Fruit fly (Drosophila melanogaster): ENCODE results near the gene Dhps.

dm6 chr3L:8157079-8157478, 40.9 kb upstream of the Dhps start:
- TF ChIP-seq CG16779 (tag; optimal IDR thresholded peaks at IDR 0.05) (no peak), Sox14 (GFP tag; optimal IDR thresholded peaks at IDR 0.05) (peak; percentile 64), Eip93F (GFP tag; optimal IDR thresholded peaks at IDR 0.05) (no peak), Lpt (GFP tag; optimal IDR thresholded peaks at IDR 0.05) (no peak), CG9139 (GFP tag; optimal IDR thresholded peaks at IDR 0.05) (peak; percentile 21), CG6792 (GFP tag; optimal IDR thresholded peaks at IDR 0.05) (peak; percentile 65), CG31627 (GFP tag; optimal IDR thresholded peaks at IDR 0.05) (peak; percentile 58), OdsH (GFP tag; optimal IDR thresholded peaks at IDR 0.05) (peak; percentile 63), spab (GFP tag; optimal IDR thresholded peaks at IDR 0.05) (no peak), topi (GFP tag; optimal IDR thresholded peaks at IDR 0.05) (peak; percentile 72), Ets96B (tag; optimal IDR thresholded peaks at IDR 0.05) (peak; percentile 30), cyc (GFP tag; optimal IDR thresholded peaks at IDR 0.05) (peak; percentile 43), CG1621 (tag; optimal IDR thresholded peaks at IDR 0.05) (no peak)

Data from whole organism, prepupa.